Worm (Caenorhabditis elegans) whole organism, L3 larva: Measurements from ENCODE around the gene ech-2.

Experiments used
- egl-27 ChIP-seq: sonication (generic microtip); optimal IDR thresholded peaks from 4 replicates; lab custom pipeline; 2017; ENCODE audit warnings: missing biosample characterization, missing genetic modification reagents, missing genetic modification characterization
- mdl-1 ChIP-seq: fragments of 150-350 bp; optimal IDR thresholded peaks from 2 replicates; lab custom pipeline; 2014; ENCODE audit warnings: missing biosample characterization, missing genetic modification characterization
- zag-1 ChIP-seq: fragments of 150-350 bp; optimal IDR thresholded peaks from 2 replicates; lab custom pipeline; 2014; ENCODE audit warnings: missing biosample characterization, missing genetic modification characterization

- TF ChIP-seq mdl-1 (no peak), egl-27 (tag; lab: Kevin White, UChicago) (no peak), zag-1 (no peak)
These were observed 15.7 kb upstream of the ech-2 start for ce11 chrIV:11871898-11872297.
